Fruit fly (Drosophila melanogaster): ENCODE data around the gene Girdin.

Girdin gene

dm6 chr3L:3203062-3203461, 24.3 kb downstream of the Girdin start, which contains the start of gene CG32271:
Gene CG32271 (minus strand): TSS chr3L:3203162.
- no peak for TF ChIP-seq CG7101 (tag; optimal IDR thresholded peaks at IDR 0.05)
- TF ChIP-seq CG33017 (tag; optimal IDR thresholded peaks at IDR 0.05), result no peak
- TF ChIP-seq kay (GFP tag; ENCODE audit: borderline replicate concordance), result no peak
- no peak for TF ChIP-seq Hr96 (GFP tag; optimal IDR thresholded peaks at IDR 0.05)
- no peak for TF ChIP-seq CG5204 (GFP tag; optimal IDR thresholded peaks at IDR 0.05)
- TF ChIP-seq bab1 (GFP tag; optimal IDR thresholded peaks at IDR 0.05), result no peak
- no peak for TF ChIP-seq Clk (GFP tag; optimal IDR thresholded peaks at IDR 0.05)
- no peak for TF ChIP-seq Mnt (GFP tag; optimal IDR thresholded peaks at IDR 0.05)
- no peak for TF ChIP-seq cnc (optimal IDR thresholded peaks at IDR 0.05)
- no peak for TF ChIP-seq CG1620 (GFP tag; optimal IDR thresholded peaks at IDR 0.05)
- no peak for TF ChIP-seq CG12768 (GFP tag; optimal IDR thresholded peaks at IDR 0.05)
- no peak for TF ChIP-seq CG7045 (GFP tag; optimal IDR thresholded peaks at IDR 0.05)
- no peak for TF ChIP-seq CG14711 (tag; optimal IDR thresholded peaks at IDR 0.05)
- no peak for TF ChIP-seq tj (GFP tag; optimal IDR thresholded peaks at IDR 0.05)
- no peak for TF ChIP-seq toe (GFP tag; optimal IDR thresholded peaks at IDR 0.05)
- no peak for TF ChIP-seq pad (GFP tag; optimal IDR thresholded peaks at IDR 0.05)
- no peak for TF ChIP-seq CG11617 (GFP tag; optimal IDR thresholded peaks at IDR 0.05)

- TF ChIP-seq CG33017 (tag; optimal IDR thresholded peaks at IDR 0.05) (no peak), Crg-1 (GFP tag; optimal IDR thresholded peaks at IDR 0.05) (no peak), Mnt (GFP tag; optimal IDR thresholded peaks at IDR 0.05) (no peak), CG11617 (GFP tag; optimal IDR thresholded peaks at IDR 0.05) (no peak), tj (GFP tag; optimal IDR thresholded peaks at IDR 0.05) (no peak), CG14711 (tag; optimal IDR thresholded peaks at IDR 0.05) (no peak), toe (GFP tag; optimal IDR thresholded peaks at IDR 0.05) (no peak), ovo (GFP tag; optimal IDR thresholded peaks at IDR 0.05) (no peak)
Observed at dm6 chr3L:3204348-3204747, 25.6 kb downstream of the Girdin start, which contains the start of gene CG33159. Gene CG33159 (minus strand): TSS chr3L:3204448.

- TF ChIP-seq Clk (GFP tag; optimal IDR thresholded peaks at IDR 0.05), result no peak
- TF ChIP-seq Crg-1 (GFP tag; optimal IDR thresholded peaks at IDR 0.05), result no peak
- TF ChIP-seq cnc (optimal IDR thresholded peaks at IDR 0.05), result no peak
- TF ChIP-seq tj (GFP tag; optimal IDR thresholded peaks at IDR 0.05), result no peak
- TF ChIP-seq pad (GFP tag; optimal IDR thresholded peaks at IDR 0.05), result no peak
- TF ChIP-seq CG14711 (tag; optimal IDR thresholded peaks at IDR 0.05), result no peak
- no peak for TF ChIP-seq kay (GFP tag; ENCODE audit: borderline replicate concordance)
- TF ChIP-seq CG1620 (GFP tag; optimal IDR thresholded peaks at IDR 0.05), result no peak
- no peak for TF ChIP-seq CG33017 (tag; optimal IDR thresholded peaks at IDR 0.05)
- no peak for TF ChIP-seq CG7045 (GFP tag; optimal IDR thresholded peaks at IDR 0.05)
- TF ChIP-seq CG11617 (GFP tag; optimal IDR thresholded peaks at IDR 0.05), result no peak
Observed at dm6 chr3L:3205349-3205748, 26.6 kb downstream of the Girdin start, which contains the start of gene CG32277. Gene CG32277 (minus strand): TSS chr3L:3205449.

- TF ChIP-seq CG7101 (tag; optimal IDR thresholded peaks at IDR 0.05) (no peak), Clk (GFP tag; optimal IDR thresholded peaks at IDR 0.05) (no peak), CG5204 (GFP tag; optimal IDR thresholded peaks at IDR 0.05) (no peak), CG11617 (GFP tag; optimal IDR thresholded peaks at IDR 0.05) (no peak), ovo (GFP tag; optimal IDR thresholded peaks at IDR 0.05) (no peak), Hr96 (GFP tag; optimal IDR thresholded peaks at IDR 0.05) (no peak), CG7045 (GFP tag; optimal IDR thresholded peaks at IDR 0.05) (no peak), kay (GFP tag; ENCODE audit: borderline replicate concordance) (no peak), CG1620 (GFP tag; optimal IDR thresholded peaks at IDR 0.05) (no peak), bab1 (GFP tag; optimal IDR thresholded peaks at IDR 0.05) (no peak), cic (GFP tag; optimal IDR thresholded peaks at IDR 0.05) (no peak), Mnt (GFP tag; optimal IDR thresholded peaks at IDR 0.05) (no peak), cnc (optimal IDR thresholded peaks at IDR 0.05) (no peak)
Observed at dm6 chr3L:3206263-3206662, 27.5 kb downstream of the Girdin start, which contains the start of gene CG33160. Gene CG33160 (minus strand): TSS chr3L:3206363.

- TF ChIP-seq CG1620 (GFP tag; optimal IDR thresholded peaks at IDR 0.05), result peak; percentile 23
- TF ChIP-seq CG7045 (GFP tag; optimal IDR thresholded peaks at IDR 0.05), result peak; percentile 52
- TF ChIP-seq cnc (optimal IDR thresholded peaks at IDR 0.05), result no peak
- TF ChIP-seq CG5204 (GFP tag; optimal IDR thresholded peaks at IDR 0.05), result no peak
- TF ChIP-seq CG33017 (tag; optimal IDR thresholded peaks at IDR 0.05), result peak; percentile 2
- no peak for TF ChIP-seq Clk (GFP tag; optimal IDR thresholded peaks at IDR 0.05)
- TF ChIP-seq CG12768 (GFP tag; optimal IDR thresholded peaks at IDR 0.05), result peak; percentile 73
- peak; percentile 24 for TF ChIP-seq ovo (GFP tag; optimal IDR thresholded peaks at IDR 0.05)
- peak; percentile 12 for TF ChIP-seq pad (GFP tag; optimal IDR thresholded peaks at IDR 0.05)
- peak; percentile 51 for TF ChIP-seq Crg-1 (GFP tag; optimal IDR thresholded peaks at IDR 0.05)
- TF ChIP-seq CG11617 (GFP tag; optimal IDR thresholded peaks at IDR 0.05), result peak; percentile 18
- no peak for TF ChIP-seq bab1 (GFP tag; optimal IDR thresholded peaks at IDR 0.05)
- TF ChIP-seq Hr96 (GFP tag; optimal IDR thresholded peaks at IDR 0.05), result peak; percentile 40
- peak; percentile 65 for TF ChIP-seq cic (GFP tag; optimal IDR thresholded peaks at IDR 0.05)
- peak; percentile 48 for TF ChIP-seq CG7101 (tag; optimal IDR thresholded peaks at IDR 0.05)
- peak; percentile 60 for TF ChIP-seq Mnt (GFP tag; optimal IDR thresholded peaks at IDR 0.05)
- peak; percentile 46 for TF ChIP-seq toe (GFP tag; optimal IDR thresholded peaks at IDR 0.05)
Observed at dm6 chr3L:3208895-3209294, 30.2 kb downstream of the Girdin start, which contains the start of the genes CG32269 and CG32270. Gene CG32269 (minus strand): TSS chr3L:3208985. Gene CG32270 (minus strand): TSS chr3L:3208985.

- peak; percentile 37 for TF ChIP-seq CG11617 (GFP tag; optimal IDR thresholded peaks at IDR 0.05)
- TF ChIP-seq bab1 (GFP tag; optimal IDR thresholded peaks at IDR 0.05), result peak; percentile 64
- TF ChIP-seq Mnt (GFP tag; optimal IDR thresholded peaks at IDR 0.05), result peak; percentile 60
- peak; percentile 33 for TF ChIP-seq CG7101 (tag; optimal IDR thresholded peaks at IDR 0.05)
- no peak for TF ChIP-seq CG5204 (GFP tag; optimal IDR thresholded peaks at IDR 0.05)
- no peak for TF ChIP-seq Hr96 (GFP tag; optimal IDR thresholded peaks at IDR 0.05)
- no peak for TF ChIP-seq kay (GFP tag; ENCODE audit: borderline replicate concordance)
- TF ChIP-seq pad (GFP tag; optimal IDR thresholded peaks at IDR 0.05), result peak; percentile 4
- TF ChIP-seq cic (GFP tag; optimal IDR thresholded peaks at IDR 0.05), result peak; percentile 47
- TF ChIP-seq CG1620 (GFP tag; optimal IDR thresholded peaks at IDR 0.05), result peak; percentile 13
- TF ChIP-seq Crg-1 (GFP tag; optimal IDR thresholded peaks at IDR 0.05), result no peak
- no peak for TF ChIP-seq cnc (optimal IDR thresholded peaks at IDR 0.05)
- TF ChIP-seq Clk (GFP tag; optimal IDR thresholded peaks at IDR 0.05), result no peak
- no peak for TF ChIP-seq toe (GFP tag; optimal IDR thresholded peaks at IDR 0.05)
- peak; percentile 8 for TF ChIP-seq tj (GFP tag; optimal IDR thresholded peaks at IDR 0.05)
- peak; percentile 14 for TF ChIP-seq CG14711 (tag; optimal IDR thresholded peaks at IDR 0.05)
Observed at dm6 chr3L:3218859-3219258, 40.1 kb downstream of the Girdin start, which contains the start of the genes hob and nSMase. Gene hob (minus strand): TSS chr3L:3218920. Gene nSMase (plus strand): TSS chr3L:3219156.

Data from whole organism, adult.